Fruit fly (Drosophila melanogaster) whole organism, embryonic: ENCODE results near the gene Sar1.

Experiments used
- BEAF-32 ChIP-seq: fragments of 200-800 bp; sonication (Bioruptor generic); optimal IDR thresholded peaks from 3 replicates; lab custom pipeline; 2017; ENCODE audit warnings: missing biosample characterization, missing genetic modification characterization, mild to moderate bottlenecking, moderate library complexity, missing genetic modification reagents
- Bdp1 ChIP-seq: fragments of 200-800 bp; sonication (Bioruptor generic); optimal IDR thresholded peaks from 3 replicates; lab custom pipeline; 2016; ENCODE audit warnings: missing biosample characterization, missing genetic modification characterization
- Bteb2 ChIP-seq: fragments of 200-800 bp; sonication (Bioruptor generic); optimal IDR thresholded peaks from 2 replicates; lab custom pipeline; 2016; ENCODE audit warnings: missing biosample characterization, missing genetic modification characterization
- CG11456 ChIP-seq: fragments of 200-800 bp; sonication (Bioruptor generic); IDR thresholded peaks from 3 replicates; pipeline ENCODE4 v1.3.6; 2022; ENCODE audit warnings: missing biosample characterization, missing genetic modification characterization
- CG11504 ChIP-seq: fragments of 200-800 bp; sonication (Bioruptor generic); optimal IDR thresholded peaks from 3 replicates; lab custom pipeline; 2019; ENCODE audit warnings: missing biosample characterization, mild to moderate bottlenecking, missing genetic modification characterization, moderate library complexity
- CG14014 ChIP-seq: fragments of 200-800 bp; sonication (Bioruptor generic); IDR thresholded peaks from 2 replicates; pipeline ENCODE4 v1.3.6; 2022; ENCODE audit warnings: missing biosample characterization, missing genetic modification characterization
- CG14441 ChIP-seq: fragments of 200-800 bp; sonication (Bioruptor generic); IDR thresholded peaks from 2 replicates; pipeline ENCODE4 v1.3.6; 2022; ENCODE audit warnings: missing biosample characterization, missing genetic modification characterization
- CG14860 ChIP-seq: fragments of 200-800 bp; sonication (Bioruptor generic); IDR thresholded peaks from 3 replicates; pipeline ENCODE4 v1.3.6; 2022; ENCODE audit warnings: missing biosample characterization, missing genetic modification characterization; ENCODE audit not compliant: partially characterized antibody
- CG31365 ChIP-seq: fragments of 200-800 bp; sonication (Bioruptor generic); optimal IDR thresholded peaks from 2 replicates; lab custom pipeline; 2018; ENCODE audit warnings: missing biosample characterization, mild to moderate bottlenecking, missing genetic modification characterization
- CG32772 ChIP-seq: fragments of 200-800 bp; sonication (Bioruptor generic); IDR thresholded peaks from 2 replicates; pipeline ENCODE4 v1.3.6; 2022; ENCODE audit warnings: missing biosample characterization, missing genetic modification characterization
- CG4730 ChIP-seq: fragments of 200-800 bp; sonication (Bioruptor generic); IDR thresholded peaks from 2 replicates; pipeline ENCODE4 v1.3.6; 2022; ENCODE audit warnings: missing biosample characterization, missing genetic modification characterization
- CG4854 ChIP-seq: fragments of 200-800 bp; sonication (Bioruptor generic); optimal IDR thresholded peaks from 2 replicates; lab custom pipeline; 2016; ENCODE audit warnings: missing biosample characterization, missing genetic modification characterization, inconsistent platforms
- CkIIα-i1 ChIP-seq: fragments of 200-800 bp; sonication (Bioruptor generic); IDR thresholded peaks from 2 replicates; pipeline ENCODE4 v1.3.6; 2022; ENCODE audit warnings: missing biosample characterization, missing genetic modification characterization
- D19B ChIP-seq: fragments of 200-800 bp; sonication (Bioruptor generic); optimal IDR thresholded peaks from 2 replicates; lab custom pipeline; 2017; ENCODE audit warnings: missing biosample characterization, mild to moderate bottlenecking, missing genetic modification characterization
- Dbx ChIP-seq: fragments of 200-800 bp; sonication (Bioruptor generic); IDR thresholded peaks from 3 replicates; pipeline ENCODE4 v1.3.6; 2022; ENCODE audit warnings: missing biosample characterization, missing genetic modification characterization
- Dip2 ChIP-seq: fragments of 200-800 bp; sonication (Bioruptor generic); IDR thresholded peaks from 2 replicates; pipeline ENCODE4 v1.3.6; 2022; ENCODE audit warnings: missing biosample characterization, missing genetic modification characterization
- E2f2 ChIP-seq: fragments of 200-800 bp; sonication (Bioruptor generic); IDR thresholded peaks from 2 replicates; pipeline ENCODE4 v1.3.6; 2022; ENCODE audit warnings: missing biosample characterization, missing genetic modification characterization
- GATAe ChIP-seq: fragments of 200-800 bp; sonication (Bioruptor generic); conservative IDR thresholded peaks from 2 replicates; pipeline ENCODE4 v1.3.6; 2022; ENCODE audit warnings: missing biosample characterization, missing genetic modification characterization
- Gug ChIP-seq: fragments of 200-800 bp; sonication (Bioruptor generic); IDR thresholded peaks from 4 replicates; pipeline ENCODE4 v1.3.6; 2022; ENCODE audit warnings: missing biosample characterization, missing genetic modification characterization
- HHEX ChIP-seq: fragments of 200-800 bp; sonication (Bioruptor generic); optimal IDR thresholded peaks from 3 replicates; lab custom pipeline; 2017; ENCODE audit warnings: missing biosample characterization, mild to moderate bottlenecking, missing genetic modification characterization, missing genetic modification reagents
- HLH4C ChIP-seq: fragments of 200-800 bp; sonication (Bioruptor generic); IDR thresholded peaks from 3 replicates; pipeline ENCODE4 v1.3.6; 2022; ENCODE audit warnings: missing biosample characterization, missing genetic modification characterization; ENCODE audit not compliant: partially characterized antibody
- Ravus ChIP-seq: fragments of 200-800 bp; sonication (Bioruptor generic); IDR thresholded peaks from 2 replicates; pipeline ENCODE4 v1.3.6; 2022; ENCODE audit warnings: missing biosample characterization, missing genetic modification characterization
- Sox100B ChIP-seq: fragments of 200-800 bp; sonication (Bioruptor generic); optimal IDR thresholded peaks from 3 replicates; lab custom pipeline; 2018; ENCODE audit warnings: missing biosample characterization, mild to moderate bottlenecking, missing genetic modification characterization
- Spps ChIP-seq: fragments of 200-800 bp; sonication (Bioruptor generic); optimal IDR thresholded peaks from 2 replicates; lab custom pipeline; 2018; ENCODE audit warnings: missing biosample characterization, mild to moderate bottlenecking, missing genetic modification characterization
- ash1 ChIP-seq: fragments of 200-800 bp; sonication (Bioruptor generic); optimal IDR thresholded peaks from 2 replicates; lab custom pipeline; 2018; ENCODE audit warnings: missing biosample characterization, mild to moderate bottlenecking, missing genetic modification characterization
- ato ChIP-seq: fragments of 200-800 bp; sonication (Bioruptor generic); IDR thresholded peaks from 2 replicates; pipeline ENCODE4 v1.3.6; 2022; ENCODE audit warnings: missing biosample characterization, missing genetic modification characterization; ENCODE audit not compliant: partially characterized antibody
- chn ChIP-seq: fragments of 200-800 bp; sonication (Bioruptor generic); optimal IDR thresholded peaks from 2 replicates; lab custom pipeline; 2016; ENCODE audit warnings: missing biosample characterization, missing genetic modification characterization
- crp ChIP-seq, 2 experiments: fragments of 200-800 bp; sonication (Bioruptor generic); optimal IDR thresholded peaks; 2 replicates in 1 of 2; 3 replicates in 1 of 2; lab custom pipeline; 2017; ENCODE audit warnings: missing biosample characterization in 2 of 2, missing genetic modification characterization in 2 of 2, mild to moderate bottlenecking in 1 of 2, moderate library complexity in 1 of 2
- dan ChIP-seq: fragments of 200-800 bp; sonication (Bioruptor generic); IDR thresholded peaks from 2 replicates; pipeline ENCODE4 v1.3.6; 2022; ENCODE audit warnings: missing biosample characterization, missing genetic modification characterization
- dati ChIP-seq: fragments of 200-800 bp; sonication (Bioruptor generic); IDR thresholded peaks from 2 replicates; pipeline ENCODE4 v1.3.6; 2022; ENCODE audit warnings: missing biosample characterization, missing genetic modification characterization
- dimm ChIP-seq: fragments of 200-800 bp; sonication (Bioruptor generic); IDR thresholded peaks from 2 replicates; pipeline ENCODE4 v1.3.6; 2022; ENCODE audit warnings: missing biosample characterization, missing genetic modification characterization
- dm ChIP-seq: fragments of 200-800 bp; sonication (Bioruptor generic); optimal IDR thresholded peaks from 3 replicates; lab custom pipeline; 2016; ENCODE audit warnings: missing biosample characterization, missing genetic modification characterization
- dysf ChIP-seq: fragments of 200-800 bp; sonication (Bioruptor generic); IDR thresholded peaks from 3 replicates; pipeline ENCODE4 v1.3.6; 2022; ENCODE audit warnings: missing biosample characterization, missing genetic modification characterization
- emc ChIP-seq: fragments of 200-800 bp; sonication (Bioruptor generic); optimal IDR thresholded peaks from 2 replicates; lab custom pipeline; 2016; ENCODE audit warnings: missing biosample characterization, missing genetic modification characterization
- esg ChIP-seq: fragments of 200-800 bp; sonication (Bioruptor generic); conservative IDR thresholded peaks from 2 replicates; pipeline ENCODE4 v1.3.6; 2022; ENCODE audit warnings: missing biosample characterization, missing genetic modification characterization
- exex ChIP-seq: fragments of 200-800 bp; sonication (Bioruptor generic); optimal IDR thresholded peaks from 4 replicates; lab custom pipeline; 2018; ENCODE audit warnings: missing biosample characterization, mild to moderate bottlenecking, missing genetic modification characterization, moderate library complexity
- her ChIP-seq: fragments of 200-800 bp; sonication (Bioruptor generic); optimal IDR thresholded peaks from 2 replicates; lab custom pipeline; 2016; ENCODE audit warnings: missing biosample characterization, missing genetic modification characterization
- ind ChIP-seq: fragments of 200-800 bp; sonication (Bioruptor generic); optimal IDR thresholded peaks from 3 replicates; lab custom pipeline; 2016; ENCODE audit warnings: missing biosample characterization, missing genetic modification characterization
- nerfin-2 ChIP-seq: fragments of 200-800 bp; sonication (Bioruptor generic); IDR thresholded peaks from 2 replicates; pipeline ENCODE4 v1.3.6; 2022; ENCODE audit warnings: missing biosample characterization, missing genetic modification characterization; ENCODE audit not compliant: partially characterized antibody
- pho ChIP-seq: fragments of 200-800 bp; sonication (Bioruptor generic); optimal IDR thresholded peaks from 2 replicates; lab custom pipeline; 2016; ENCODE audit warnings: missing biosample characterization, missing genetic modification characterization
- pzg ChIP-seq: fragments of 200-800 bp; sonication (Bioruptor generic); optimal IDR thresholded peaks from 3 replicates; lab custom pipeline; 2018; ENCODE audit warnings: missing biosample characterization, mild to moderate bottlenecking, missing genetic modification characterization, moderate library complexity
- rib ChIP-seq: fragments of 200-800 bp; sonication (Bioruptor generic); IDR thresholded peaks from 2 replicates; pipeline ENCODE4 v1.3.6; 2022; ENCODE audit warnings: missing biosample characterization, missing genetic modification characterization
- scrt ChIP-seq: fragments of 200-800 bp; sonication (Bioruptor generic); optimal IDR thresholded peaks from 2 replicates; lab custom pipeline; 2018; ENCODE audit warnings: missing biosample characterization, mild to moderate bottlenecking, missing genetic modification characterization, moderate library complexity
- stwl ChIP-seq: fragments of 200-800 bp; sonication (Bioruptor generic); optimal IDR thresholded peaks from 3 replicates; lab custom pipeline; 2018; ENCODE audit warnings: missing biosample characterization, mild to moderate bottlenecking, missing genetic modification characterization, moderate library complexity
- tap ChIP-seq: fragments of 200-800 bp; optimal IDR thresholded peaks from 3 replicates; lab custom pipeline; 2019; ENCODE audit warnings: missing biosample characterization, mild to moderate bottlenecking, missing genetic modification characterization, moderate library complexity
- zfh1 ChIP-seq: fragments of 200-800 bp; sonication (Bioruptor generic); IDR thresholded peaks from 3 replicates; pipeline ENCODE4 v1.3.6; 2022; ENCODE audit warnings: missing biosample characterization, missing genetic modification characterization

Sar1 gene

DNA sequence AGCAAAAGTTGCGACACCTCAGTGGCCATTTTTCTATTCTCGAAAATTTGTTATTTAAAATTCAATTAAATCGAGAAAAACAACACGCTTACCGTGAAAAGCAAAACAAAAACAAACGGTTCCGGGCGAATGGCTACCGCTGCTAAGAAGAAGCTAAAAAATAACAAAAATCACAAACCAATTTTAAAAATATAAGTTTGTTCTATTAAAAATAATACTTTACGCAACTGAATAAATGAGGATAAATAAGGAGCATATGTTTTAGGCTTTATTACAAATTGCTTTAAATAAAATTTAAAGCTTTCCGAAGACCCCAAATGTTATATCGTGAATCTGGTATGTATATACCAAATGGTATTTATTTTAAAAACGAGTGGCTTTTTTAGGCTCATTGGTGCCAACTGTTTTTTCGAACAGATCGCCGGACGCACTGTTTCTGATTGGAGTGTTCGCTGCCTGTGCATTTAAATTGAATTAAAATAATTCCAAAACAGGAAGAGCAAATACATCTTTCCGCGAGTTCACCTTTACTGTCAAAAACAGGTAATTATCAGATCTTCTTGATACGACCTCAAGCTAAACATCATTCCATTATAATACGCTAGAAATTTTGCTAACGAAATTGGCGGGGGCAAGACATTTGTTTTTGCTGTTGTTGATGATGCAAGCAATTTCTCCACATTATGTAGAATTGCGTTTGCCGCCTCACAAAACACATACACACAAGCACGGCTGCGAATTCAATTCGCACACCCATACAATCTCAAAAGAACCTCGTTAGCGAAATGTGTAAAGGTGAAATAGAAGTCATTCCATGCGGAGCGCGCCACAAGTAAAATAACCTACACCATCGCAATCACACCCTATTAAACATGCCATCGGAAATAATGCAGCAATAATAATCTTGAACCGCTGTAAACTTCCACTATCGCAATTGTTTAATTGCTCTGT, 10.9 kb downstream of the Sar1 start, which contains the start of the genes Polr3F and PyK (continued):
- TF ChIP-seq Sox100B (GFP tag; lab: Kevin White, UChicago) (peak; percentile 11), Gug (GFP tag; lab: Robert Waterston, UW) (no peak), tap (no peak), dysf (GFP tag; lab: Robert Waterston, UW) (no peak), crp (GFP tag; optimal IDR thresholded peaks at IDR 0.05; lab: Kevin White, UChicago) (peak in 1 of 2 experiments; percentile 65), dimm (GFP tag; lab: Robert Waterston, UW) (no peak), emc (GFP tag; lab: Kevin White, UChicago) (no peak), Bteb2 (peak; percentile 6), Dbx (GFP tag; lab: Robert Waterston, UW) (no peak), CG11504 (tag; lab: Kevin White, UChicago) (peak; percentile 49), CG4854 (GFP tag; lab: Kevin White, UChicago) (peak; percentile 27), CG14441 (GFP tag; lab: Robert Waterston, UW) (peak; percentile 36; the same call in 1 of the 2 replicates), scrt (GFP tag; lab: Kevin White, UChicago) (no peak), ash1 (GFP tag; lab: Kevin White, UChicago) (no peak), CkIIα-i1 (GFP tag; lab: Robert Waterston, UW) (no peak), HHEX (peak; percentile 14), Spps (no peak), ind (GFP tag; lab: Kevin White, UChicago) (peak; percentile 14), stwl (tag; lab: Kevin White, UChicago) (peak; percentile 55), D19B (GFP tag; lab: Kevin White, UChicago) (peak; percentile 6), pho (GFP tag; lab: Kevin White, UChicago) (peak; percentile 25), pzg (GFP tag; lab: Kevin White, UChicago) (peak; percentile 60)

DNA sequence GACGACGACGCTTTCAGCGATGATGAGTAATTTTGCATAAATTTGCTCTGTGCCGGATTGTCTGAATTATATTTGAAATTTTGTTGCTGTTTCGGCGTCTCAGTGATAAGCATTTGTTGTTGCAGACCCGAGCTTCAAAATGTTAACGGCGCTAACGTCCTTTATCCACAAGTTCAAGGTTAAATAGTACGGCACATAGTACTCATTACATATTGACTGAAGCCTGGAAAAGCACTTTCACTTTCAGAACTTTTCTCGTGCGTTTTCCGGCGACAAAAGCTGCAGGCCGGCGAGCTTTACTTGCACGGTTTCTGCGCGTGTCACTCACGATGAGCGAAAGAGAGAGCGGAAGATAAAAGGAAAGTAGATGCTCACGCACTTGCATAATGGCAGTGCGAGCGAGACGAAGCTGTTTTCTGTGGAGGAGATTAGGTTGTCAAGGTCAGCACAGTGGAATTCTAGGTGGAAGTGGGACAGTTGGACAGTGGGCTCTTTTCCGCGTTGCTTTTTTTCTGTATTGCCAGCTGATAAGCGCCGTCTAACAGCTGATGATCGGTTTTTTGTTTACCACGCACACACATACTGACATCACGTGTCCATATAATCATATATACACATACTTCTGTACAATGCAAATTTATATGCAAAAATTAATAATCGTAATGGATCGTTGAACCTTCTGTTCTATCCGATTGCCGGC, 11.7 kb downstream of the Sar1 start:
- TF ChIP-seq CG4730 (0 out of 2 replicates have a peak, but pooled peaks have one; percentile 15), esg (GFP tag; lab: Robert Waterston, UW) (no peak), GATAe (GFP tag; lab: Robert Waterston, UW) (peak; percentile 12; the same call in 1 of the 2 replicates), nerfin-2 (GFP tag; lab: Robert Waterston, UW) (peak; percentile 26; the same call in 1 of the 2 replicates), dati (GFP tag; lab: Robert Waterston, UW) (no peak), CG31365 (tag; lab: Kevin White, UChicago) (no peak), exex (tag; lab: Kevin White, UChicago) (peak; percentile 39), CG11456 (GFP tag; lab: Robert Waterston, UW) (no peak), dan (GFP tag; lab: Robert Waterston, UW) (no peak), E2f2 (GFP tag; lab: Robert Waterston, UW) (no peak), Bdp1 (GFP tag; lab: Kevin White, UChicago) (no peak), rib (GFP tag; lab: Robert Waterston, UW) (no peak), CG11504 (tag; lab: Kevin White, UChicago) (no peak), CG14014 (no peak), HLH4C (GFP tag; lab: Robert Waterston, UW) (peak; percentile 37; the same call in 2 of the 3 replicates), CG32772 (GFP tag; lab: Robert Waterston, UW) (no peak), CG14860 (GFP tag; lab: Robert Waterston, UW) (0 out of 3 replicates have a peak, but pooled peaks have one; percentile 29), BEAF-32 (GFP tag; lab: Kevin White, UChicago) (peak; percentile 25), her (GFP tag; lab: Kevin White, UChicago) (peak; percentile 17), zfh1 (GFP tag; lab: Robert Waterston, UW) (no peak), chn (GFP tag; lab: Kevin White, UChicago) (no peak), Ravus (GFP tag; lab: Robert Waterston, UW) (no peak), ato (GFP tag; lab: Robert Waterston, UW) (0 out of 2 replicates have a peak, but pooled peaks have one; percentile 39), tap (no peak), dm (GFP tag; lab: Kevin White, UChicago) (no peak), Dip2 (GFP tag; lab: Robert Waterston, UW) (no peak)
